Worm (Caenorhabditis elegans) whole organism, late embryonic: Measurements from ENCODE around the gene arp-6.

Source experiments
- F13H6.1 ChIP-seq: sonication (generic microtip); optimal IDR thresholded peaks from 2 replicates; lab custom pipeline; 2016; ENCODE audit warnings: missing genetic modification characterization, missing compliant biosample characterization
- K02D7.2 ChIP-seq: sonication (generic microtip); optimal IDR thresholded peaks from 2 replicates; lab custom pipeline; 2017; ENCODE audit warnings: mild to moderate bottlenecking, missing genetic modification characterization, missing compliant biosample characterization
- T23F11.4 ChIP-seq: fragments of 200-800 bp; sonication (Bioruptor generic); optimal IDR thresholded peaks from 2 replicates; lab custom pipeline; 2018; ENCODE audit warnings: mild to moderate bottlenecking, missing genetic modification characterization, missing compliant biosample characterization
- ama-1 ChIP-seq: fragments of 150-350 bp; optimal IDR thresholded peaks from 2 replicates; lab custom pipeline; 2014
- ceh-14 ChIP-seq: sonication (generic microtip); optimal IDR thresholded peaks from 2 replicates; lab custom pipeline; 2016; ENCODE audit warnings: missing genotype, missing genetic modification characterization, missing compliant biosample characterization
- ceh-19 ChIP-seq: fragments of 200-800 bp; sonication (Bioruptor generic); optimal IDR thresholded peaks from 2 replicates; lab custom pipeline; 2018; ENCODE audit warnings: mild to moderate bottlenecking, missing genetic modification characterization, missing compliant biosample characterization
- ceh-2 ChIP-seq: sonication (generic microtip); optimal IDR thresholded peaks from 2 replicates; lab custom pipeline; 2016; ENCODE audit warnings: missing genotype, missing genetic modification characterization, missing compliant biosample characterization
- ceh-22 ChIP-seq: sonication (generic microtip); optimal IDR thresholded peaks from 2 replicates; lab custom pipeline; 2017; ENCODE audit warnings: missing biosample characterization, missing genetic modification characterization
- ceh-24 ChIP-seq: sonication (generic microtip); optimal IDR thresholded peaks from 2 replicates; lab custom pipeline; 2016; ENCODE audit warnings: mild to moderate bottlenecking, missing genetic modification characterization, missing compliant biosample characterization
- ceh-48 ChIP-seq: sonication (generic microtip); optimal IDR thresholded peaks from 2 replicates; lab custom pipeline; 2016; ENCODE audit warnings: missing genetic modification characterization, inconsistent platforms, missing compliant biosample characterization
- ceh-9 ChIP-seq: sonication (generic microtip); optimal IDR thresholded peaks from 2 replicates; lab custom pipeline; 2016; ENCODE audit warnings: mild to moderate bottlenecking, missing genetic modification characterization, inconsistent platforms, missing compliant biosample characterization
- che-1 ChIP-seq: sonication (generic microtip); optimal IDR thresholded peaks from 2 replicates; lab custom pipeline; 2016; ENCODE audit warnings: mild to moderate bottlenecking, missing genetic modification characterization, missing compliant biosample characterization
- dmd-4 ChIP-seq: sonication (generic microtip); optimal IDR thresholded peaks from 2 replicates; lab custom pipeline; 2016; ENCODE audit warnings: borderline replicate concordance, missing genetic modification characterization, missing compliant biosample characterization
- ets-4 ChIP-seq: sonication (generic microtip); optimal IDR thresholded peaks from 2 replicates; lab custom pipeline; 2016; ENCODE audit warnings: missing genetic modification characterization, missing compliant biosample characterization
- eyg-1 ChIP-seq: sonication (generic microtip); optimal IDR thresholded peaks from 2 replicates; lab custom pipeline; 2016; ENCODE audit warnings: missing genotype, missing genetic modification characterization, missing compliant biosample characterization
- fkh-6 ChIP-seq: sonication (generic microtip); optimal IDR thresholded peaks from 2 replicates; lab custom pipeline; 2016; ENCODE audit warnings: missing genetic modification characterization, missing compliant biosample characterization
- hlh-13 ChIP-seq: fragments of 200-800 bp; sonication (Bioruptor generic); optimal IDR thresholded peaks from 2 replicates; lab custom pipeline; 2018; ENCODE audit warnings: mild to moderate bottlenecking, missing genetic modification characterization, missing compliant biosample characterization
- hlh-15 ChIP-seq: sonication (generic microtip); optimal IDR thresholded peaks from 2 replicates; lab custom pipeline; 2016; ENCODE audit warnings: missing genetic modification characterization, missing compliant biosample characterization
- hlh-30 ChIP-seq: sonication (generic microtip); optimal IDR thresholded peaks from 2 replicates; lab custom pipeline; 2017; ENCODE audit warnings: antibody characterized with exemption, missing genetic modification characterization, missing compliant biosample characterization; ENCODE audit not compliant: insufficient read depth
- hlh-6 ChIP-seq: sonication (generic microtip); optimal IDR thresholded peaks from 2 replicates; lab custom pipeline; 2016; ENCODE audit warnings: missing genotype, missing genetic modification characterization, missing compliant biosample characterization
- hlh-8 ChIP-seq: sonication (generic microtip); optimal IDR thresholded peaks from 2 replicates; lab custom pipeline; 2016; ENCODE audit warnings: missing genotype, missing genetic modification characterization, missing compliant biosample characterization
- lim-6 ChIP-seq: sonication (generic microtip); optimal IDR thresholded peaks from 2 replicates; lab custom pipeline; 2016; ENCODE audit warnings: missing genetic modification characterization, missing compliant biosample characterization
- lin-11 ChIP-seq: fragments of 200-800 bp; sonication (Bioruptor generic); optimal IDR thresholded peaks from 2 replicates; lab custom pipeline; 2018; ENCODE audit warnings: mild to moderate bottlenecking, missing genetic modification characterization, missing compliant biosample characterization
- madf-2 ChIP-seq: sonication (generic microtip); optimal IDR thresholded peaks from 2 replicates; lab custom pipeline; 2017; ENCODE audit warnings: missing genetic modification characterization, missing compliant biosample characterization
- mec-3 ChIP-seq: sonication (generic microtip); optimal IDR thresholded peaks from 2 replicates; lab custom pipeline; 2016; ENCODE audit warnings: borderline replicate concordance, missing genetic modification characterization, missing compliant biosample characterization
- nfya-1 ChIP-seq: sonication (generic microtip); optimal IDR thresholded peaks from 2 replicates; lab custom pipeline; 2017; ENCODE audit warnings: missing genetic modification characterization, mild to moderate bottlenecking, missing compliant biosample characterization, antibody characterized with exemption, moderate library complexity
- nhr-11 ChIP-seq: fragments of 150-350 bp; optimal IDR thresholded peaks from 2 replicates; lab custom pipeline; 2014; ENCODE audit warnings: missing biosample characterization, missing genetic modification characterization
- npax-4 ChIP-seq: sonication (generic microtip); optimal IDR thresholded peaks from 2 replicates; lab custom pipeline; 2016; ENCODE audit warnings: missing genetic modification characterization, missing compliant biosample characterization
- odd-2 ChIP-seq: sonication (generic microtip); optimal IDR thresholded peaks from 2 replicates; lab custom pipeline; 2017; ENCODE audit warnings: antibody characterized with exemption, mild to moderate bottlenecking, missing genetic modification characterization, missing compliant biosample characterization
- pag-3 ChIP-seq: sonication (generic microtip); optimal IDR thresholded peaks from 2 replicates; lab custom pipeline; 2016; ENCODE audit warnings: missing compliant biosample characterization, missing genetic modification characterization, borderline replicate concordance
- pat-9 ChIP-seq: fragments of 200-800 bp; sonication (Bioruptor generic); optimal IDR thresholded peaks from 2 replicates; lab custom pipeline; 2018; ENCODE audit warnings: mild to moderate bottlenecking, missing genetic modification characterization, moderate library complexity, missing compliant biosample characterization
- pax-1 ChIP-seq: fragments of 150-350 bp; optimal IDR thresholded peaks from 2 replicates; lab custom pipeline; 2014; ENCODE audit warnings: missing biosample characterization, missing genetic modification characterization
- pha-2 ChIP-seq: sonication (generic microtip); optimal IDR thresholded peaks from 2 replicates; lab custom pipeline; 2017; ENCODE audit warnings: mild to moderate bottlenecking, missing genetic modification characterization, missing compliant biosample characterization
- pha-4 ChIP-seq: fragments of 150-350 bp; optimal IDR thresholded peaks from 2 replicates; lab custom pipeline; 2018; ENCODE audit warnings: missing biosample characterization, missing genetic modification reagents, missing genetic modification characterization
- pqm-1 ChIP-seq: sonication (generic microtip); optimal IDR thresholded peaks from 2 replicates; lab custom pipeline; 2016; ENCODE audit warnings: missing genetic modification characterization, missing compliant biosample characterization
- pros-1 ChIP-seq: fragments of 150-350 bp; optimal IDR thresholded peaks from 2 replicates; lab custom pipeline; 2014; ENCODE audit warnings: missing biosample characterization, missing genetic modification reagents, missing genetic modification characterization
- ref-2 ChIP-seq: sonication (generic microtip); optimal IDR thresholded peaks from 2 replicates; lab custom pipeline; 2016; ENCODE audit warnings: missing genetic modification characterization, missing compliant biosample characterization
- sdc-2 ChIP-seq: sonication (generic microtip); optimal IDR thresholded peaks from 2 replicates; lab custom pipeline; 2016; ENCODE audit warnings: missing genotype, missing genetic modification characterization, missing compliant biosample characterization
- sox-4 ChIP-seq: sonication (generic microtip); optimal IDR thresholded peaks from 2 replicates; lab custom pipeline; 2017; ENCODE audit warnings: mild to moderate bottlenecking, missing genetic modification characterization, inconsistent platforms, missing compliant biosample characterization
- ttx-3 ChIP-seq: sonication (generic microtip); optimal IDR thresholded peaks from 2 replicates; lab custom pipeline; 2016; ENCODE audit warnings: missing genetic modification reagents, missing genetic modification characterization, missing compliant biosample characterization
- unc-3 ChIP-seq, 2 experiments: fragments of 200-800 bp in 1 of 2; sonication (Bioruptor generic) in 1 of 2; sonication (generic microtip) in 1 of 2; conservative IDR thresholded peaks in 1 of 2; optimal IDR thresholded peaks in 1 of 2; 2 replicates each; pipeline versions ENCODE4 v1.3.6 to Lab custom; 2016 to 2022; ENCODE audit warnings: missing compliant biosample characterization in 2 of 2, missing genetic modification characterization in 2 of 2, missing genetic modification reagents in 1 of 2
- unc-42 ChIP-seq: sonication (generic microtip); optimal IDR thresholded peaks from 2 replicates; lab custom pipeline; 2016; ENCODE audit warnings: missing genotype, missing genetic modification characterization, missing compliant biosample characterization
- unc-86 ChIP-seq: sonication (generic microtip); optimal IDR thresholded peaks from 2 replicates; lab custom pipeline; 2016; ENCODE audit warnings: missing genetic modification characterization, missing compliant biosample characterization

The arp-6 gene

ce11 chrII:8037863-8038262, 717 bp upstream of the arp-6 start, which contains the start of gene C08B11.9:
Gene C08B11.9, minus strand, starts transcription at chrII:8038169.
- TF ChIP-seq hlh-30 (tag; lab: Kevin White, UChicago): no peak
- no peak for TF ChIP-seq lim-6 (tag; lab: Kevin White, UChicago)
- no peak for TF ChIP-seq pha-4 (tag; lab: Kevin White, UChicago)
- TF ChIP-seq dmd-4: no peak
- no peak for TF ChIP-seq hlh-13 (GFP tag; lab: Kevin White, UChicago)
- TF ChIP-seq sox-4: no peak
- no peak for TF ChIP-seq fkh-6 (tag; lab: Kevin White, UChicago)
- no peak for TF ChIP-seq ceh-19 (GFP tag; lab: Kevin White, UChicago)
- TF ChIP-seq pax-1 (tag; lab: Kevin White, UChicago): no peak
- TF ChIP-seq pag-3 (tag; lab: Kevin White, UChicago): no peak
- no peak for TF ChIP-seq ttx-3
- no peak for TF ChIP-seq che-1
- no peak for TF ChIP-seq lin-11 (tag; lab: Kevin White, UChicago)
- TF ChIP-seq ceh-14 (tag; lab: Kevin White, UChicago): no peak
- no peak for TF ChIP-seq eyg-1
- TF ChIP-seq ceh-9 (tag; lab: Kevin White, UChicago): no peak
- no peak for TF ChIP-seq ceh-22 (tag; lab: Kevin White, UChicago)
- no peak for TF ChIP-seq sdc-2 (tag; lab: Kevin White, UChicago)
- TF ChIP-seq pha-2 (tag; lab: Kevin White, UChicago): no peak

- no peak for TF ChIP-seq hlh-13 (GFP tag; lab: Kevin White, UChicago)
- no peak for TF ChIP-seq ets-4
- no peak for TF ChIP-seq hlh-15 (tag; lab: Kevin White, UChicago)
- no peak for TF ChIP-seq ceh-48
- TF ChIP-seq hlh-8 (tag; lab: Kevin White, UChicago): no peak
These were observed 1.5 kb downstream of the arp-6 start, which contains the start of gene sap-49 for ce11 chrII:8035667-8036066. Gene sap-49, minus strand, starts transcription at chrII:8035767.

- no peak for TF ChIP-seq ref-2
- no peak for TF ChIP-seq hlh-15 (tag; lab: Kevin White, UChicago)
- no peak for TF ChIP-seq pha-4 (tag; lab: Kevin White, UChicago)
- TF ChIP-seq hlh-6 (tag; lab: Kevin White, UChicago): no peak
- no peak for TF ChIP-seq F13H6.1 (tag; lab: Kevin White, UChicago)
- no peak for TF ChIP-seq ceh-2
- TF ChIP-seq odd-2 (tag; lab: Kevin White, UChicago): no peak
- TF ChIP-seq T23F11.4 (GFP tag; lab: Kevin White, UChicago): no peak
- TF ChIP-seq ama-1 (lab: Kevin White, UChicago): no peak
- no peak for TF ChIP-seq ceh-9 (tag; lab: Kevin White, UChicago)
- no peak for TF ChIP-seq unc-86 (tag; lab: Kevin White, UChicago)
- no peak for TF ChIP-seq unc-42 (tag; lab: Kevin White, UChicago)
- no peak for TF ChIP-seq ceh-24 (tag; lab: Kevin White, UChicago)
- no peak for TF ChIP-seq pros-1 (tag; lab: Kevin White, UChicago)
- no peak for TF ChIP-seq madf-2 (tag; lab: Kevin White, UChicago)
- TF ChIP-seq mec-3 (tag; lab: Kevin White, UChicago): no peak
- TF ChIP-seq pat-9 (tag; lab: Kevin White, UChicago): no peak
- TF ChIP-seq fkh-6 (tag; lab: Kevin White, UChicago): no peak
- TF ChIP-seq pqm-1 (tag; lab: Kevin White, UChicago): no peak
These were observed 2.5 kb downstream of the arp-6 start for ce11 chrII:8034617-8035016.

ce11 chrII:8034008-8034407, 3.1 kb downstream of the arp-6 start:
- TF ChIP-seq ttx-3 (no peak), mec-3 (tag; lab: Kevin White, UChicago) (no peak), npax-4 (no peak), unc-3 (GFP tag; conservative IDR thresholded peaks at IDR 0.05; lab: Robert Waterston, UW) (no peak), unc-3 (tag; optimal IDR thresholded peaks at IDR 0.05; lab: Kevin White, UChicago) (no peak), K02D7.2 (tag; lab: Kevin White, UChicago) (no peak), nfya-1 (tag; lab: Kevin White, UChicago) (no peak), ceh-9 (tag; lab: Kevin White, UChicago) (no peak), ceh-48 (no peak), ceh-22 (tag; lab: Kevin White, UChicago) (no peak), nhr-11 (tag; lab: Kevin White, UChicago) (no peak), ceh-2 (no peak), ceh-14 (tag; lab: Kevin White, UChicago) (no peak), ets-4 (no peak)
- TF ChIP-seq, all 69 proteins: peak for 0
